Fruit fly (Drosophila melanogaster) ovary, adult (tissue): ENCODE measurements around the gene gl.

Experiments used
- CG17801 ChIP-seq: fragments of 200-800 bp; optimal IDR thresholded peaks from 2 replicates; lab custom pipeline; 2019; ENCODE audit warnings: missing biosample characterization, mild to moderate bottlenecking, missing genetic modification characterization, moderate library complexity; ENCODE audit not compliant: partially characterized antibody

Gene gl

DNA sequence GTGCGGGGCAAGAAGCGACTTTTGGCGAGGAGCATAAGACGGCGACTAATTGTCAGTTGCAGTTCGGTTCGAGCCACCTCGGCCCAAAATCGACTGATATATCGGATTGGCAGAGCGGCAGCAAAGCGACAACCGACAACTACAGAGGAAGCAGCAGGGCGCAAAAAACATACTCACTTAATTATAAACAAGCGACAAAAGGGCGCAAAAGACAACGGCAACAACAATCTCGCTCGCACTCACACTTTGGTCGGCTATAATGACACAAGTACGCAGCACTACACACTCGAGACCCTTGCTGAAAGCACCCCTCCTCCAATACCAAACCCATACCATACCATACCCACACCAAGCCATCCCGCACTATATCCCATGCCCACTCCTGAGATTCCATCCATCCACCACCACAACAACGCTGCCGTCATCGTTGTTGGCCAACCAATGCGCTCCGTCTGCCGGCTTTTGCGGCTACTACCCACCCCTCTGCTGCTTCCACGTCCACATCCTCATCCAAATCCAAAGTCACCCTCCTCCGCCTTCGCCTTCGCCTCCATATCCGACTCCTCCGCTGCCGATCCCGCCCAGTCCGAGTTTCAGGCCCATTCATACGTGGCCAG, at the start of gene gl:
TSS of gene gl (minus strand) at position 51 of the 617 bp plus-strand sequence.
- no peak for TF ChIP-seq CG17801

DNA sequence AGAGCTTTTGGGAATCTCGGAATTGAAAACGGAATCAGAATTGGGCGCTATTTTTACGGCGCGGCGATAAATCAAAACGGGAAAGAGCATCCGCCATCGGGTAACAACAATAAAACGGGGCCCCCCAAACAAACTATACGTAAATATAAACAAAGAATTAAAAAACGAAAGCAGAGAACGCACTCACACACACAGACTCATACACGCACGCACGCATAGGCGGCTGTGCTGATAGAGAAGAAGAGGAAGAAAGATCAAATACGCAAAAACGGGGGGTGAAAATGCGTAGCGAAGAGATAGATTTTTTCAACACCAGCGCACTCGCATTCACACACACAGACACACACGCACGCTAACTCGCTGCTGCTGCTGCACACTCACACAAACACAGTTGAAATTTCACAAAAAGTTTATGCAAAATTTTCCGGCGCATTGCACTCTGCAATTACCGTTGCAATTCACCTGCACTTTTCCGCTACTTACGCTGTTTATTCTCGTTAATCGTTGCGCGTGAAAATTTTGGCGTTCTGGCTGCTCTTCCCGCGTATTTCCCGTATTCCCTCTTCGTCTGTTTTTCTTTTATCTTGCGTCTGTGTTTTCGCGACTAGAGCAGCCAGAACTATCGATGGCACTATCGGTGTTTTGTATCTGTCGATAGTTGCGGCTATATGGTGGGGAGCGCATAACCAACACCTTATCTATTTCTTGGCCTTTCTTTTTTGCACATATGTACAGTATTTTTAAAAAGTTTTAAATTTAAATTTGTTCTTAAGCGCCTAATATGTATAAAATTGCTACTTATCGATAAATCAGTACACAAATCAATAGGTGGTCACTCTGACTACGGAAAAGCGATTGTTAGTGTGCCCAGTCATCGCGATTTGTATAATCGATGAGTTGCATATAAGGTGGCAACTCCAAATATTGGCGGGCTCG, 40.0 kb upstream of the gl start, which contains the start of gene CG31122:
TSS of gene CG31122 (minus strand) at position 596 of the 936 bp plus-strand sequence.
- TF ChIP-seq CG17801 = no peak

DNA sequence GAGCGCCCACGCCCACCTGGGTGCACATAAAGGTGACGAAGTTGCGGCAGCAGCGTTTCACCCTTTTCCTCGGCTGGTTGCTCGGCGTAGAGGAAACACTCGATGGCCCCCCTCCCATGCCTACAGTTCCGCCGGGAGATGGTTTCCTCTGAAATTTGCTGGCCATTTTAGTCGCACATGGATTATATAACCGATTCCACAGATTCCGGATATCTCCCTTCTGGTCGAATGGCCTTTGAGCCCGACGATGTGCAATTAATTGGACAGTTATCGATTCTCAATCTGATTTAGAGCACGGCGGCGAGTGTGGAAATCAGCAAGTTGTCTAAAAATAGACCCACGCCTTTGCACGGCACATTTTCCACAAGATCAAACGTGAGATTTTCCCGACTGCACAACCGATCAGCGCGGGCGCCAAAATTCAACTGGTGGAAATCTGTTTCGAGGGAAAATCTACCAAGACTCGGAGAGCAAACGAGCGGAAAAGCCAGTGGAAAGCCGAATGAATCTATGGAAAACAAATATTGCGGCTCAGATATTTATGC, 38.7 kb upstream of the gl start, which contains the start of gene CG10864:
TSS of gene CG10864 (minus strand) at position 427 of the 545 bp plus-strand sequence.
- TF ChIP-seq CG17801 = no peak

DNA sequence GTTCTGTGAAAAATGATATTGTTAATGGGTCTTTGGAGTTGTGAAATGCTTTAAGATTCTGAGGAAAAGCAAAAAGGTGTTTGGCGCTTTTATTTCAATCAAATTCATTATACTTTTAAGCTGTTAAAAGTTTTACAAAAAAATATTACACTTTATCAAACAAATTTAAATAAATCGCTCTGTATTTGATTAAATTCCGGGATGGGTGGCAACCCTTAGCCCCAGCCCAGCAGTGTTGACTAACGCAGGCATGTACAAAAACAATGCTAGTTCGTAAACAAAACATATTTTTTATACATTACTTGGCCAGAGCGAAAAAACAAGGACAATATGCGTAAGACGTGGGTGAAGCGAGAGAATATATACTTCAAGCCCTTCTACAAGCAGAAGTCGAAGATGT, 32.2 kb upstream of the gl start, which contains the start of gene CG7685:
TSS of gene CG7685 (plus strand) at position 228 of the 400 bp plus-strand sequence.
- peak; percentile 70 for TF ChIP-seq CG17801

DNA sequence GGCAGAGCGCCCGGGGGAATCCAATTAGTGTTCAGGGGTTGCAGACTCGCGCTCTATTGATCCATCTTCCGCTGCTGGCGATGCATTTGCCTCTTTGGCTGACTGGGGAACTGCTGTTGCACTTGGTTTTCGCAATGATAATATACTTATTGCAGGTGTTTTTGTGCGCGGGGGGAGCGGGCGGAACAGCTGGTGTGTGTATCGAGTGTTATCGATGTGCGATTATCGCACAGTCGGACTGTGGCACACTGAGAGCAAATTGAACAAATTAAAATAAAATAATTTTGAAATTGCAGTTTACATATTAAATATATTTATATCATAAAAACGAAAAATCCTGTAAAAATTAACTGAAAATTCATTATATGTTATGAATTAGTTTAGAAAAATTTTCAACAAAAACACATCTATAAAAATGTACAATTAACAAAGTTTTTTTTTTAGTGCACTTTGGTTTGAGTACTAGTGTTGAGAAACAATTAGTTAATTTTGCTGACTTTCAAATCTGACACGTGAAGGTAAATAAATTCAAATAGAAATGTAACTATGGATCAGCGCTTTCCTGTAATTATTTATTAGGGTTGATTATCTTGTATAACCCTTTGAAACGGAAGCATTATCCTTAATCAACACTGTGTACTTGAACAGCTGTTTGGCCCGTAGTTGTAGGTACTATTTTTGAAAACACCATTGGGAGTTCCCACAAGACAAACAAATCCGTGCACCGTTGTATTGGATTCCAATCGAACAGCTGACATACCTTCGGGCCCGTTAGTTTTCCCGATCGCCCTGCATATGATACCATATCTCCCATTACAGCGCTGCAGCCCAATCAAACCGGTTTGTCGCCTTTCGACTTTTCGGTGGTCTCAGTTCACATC, 30.3 kb upstream of the gl start, which contains the start of the genes Wdr37 and koko:
TSS of gene Wdr37 (minus strand) at position 168 of the 881 bp plus-strand sequence.
TSS of gene koko (plus strand) at position 478 of the 881 bp plus-strand sequence.
- TF ChIP-seq CG17801 = peak; percentile 98

DNA sequence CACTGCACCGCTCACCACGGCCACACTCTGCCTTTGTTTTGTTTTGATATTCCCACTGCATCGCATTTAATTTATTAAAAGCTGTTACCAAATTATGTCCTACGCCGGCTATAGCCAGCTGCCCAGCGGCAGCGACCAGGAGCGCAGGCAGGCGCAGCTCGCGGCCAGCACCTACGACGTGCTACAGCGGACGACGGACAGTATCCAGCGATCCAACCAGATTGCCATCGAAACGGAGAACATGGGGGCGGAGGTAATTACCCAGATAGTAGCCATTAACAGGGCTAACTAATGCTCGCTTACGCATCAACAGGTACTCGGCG, 27.1 kb upstream of the gl start:
- TF ChIP-seq CG17801 = no peak

DNA sequence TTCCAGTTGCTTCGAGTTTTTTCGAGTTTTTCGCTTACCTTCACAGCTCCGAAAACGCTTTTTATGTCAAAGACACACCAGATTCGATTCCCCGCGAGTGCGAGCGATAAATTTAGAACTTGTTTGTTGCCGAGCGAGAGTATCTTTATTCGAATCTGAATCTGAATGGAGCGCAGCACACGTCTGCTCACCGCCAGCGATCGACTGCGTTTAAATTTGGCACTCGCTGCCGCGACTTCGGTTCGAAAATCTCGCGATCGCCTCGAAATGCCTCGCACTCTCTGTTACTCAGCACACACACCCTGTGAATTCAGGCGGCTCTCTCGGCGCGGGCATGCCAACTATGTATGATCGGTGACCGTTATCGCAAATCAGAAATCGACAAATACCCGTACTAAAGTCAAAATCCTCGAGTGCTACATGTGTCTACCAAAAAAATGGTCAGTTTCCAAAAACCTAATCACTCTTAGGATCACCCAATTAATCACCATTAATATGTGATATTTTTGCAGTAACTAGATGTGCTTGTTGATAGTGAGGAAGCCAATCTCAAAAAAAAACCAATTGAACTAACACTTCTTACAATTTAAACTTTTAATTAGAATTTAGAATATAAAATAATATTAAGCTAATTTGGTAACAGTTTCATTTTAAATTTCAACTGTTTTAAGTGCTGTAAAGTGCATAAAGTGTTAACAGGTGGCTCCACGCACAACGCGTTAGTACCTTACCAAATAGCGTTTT, 26.6 kb upstream of the gl start, which contains the start of gene Vha100-2:
TSS of gene Vha100-2 (minus strand) at position 216 of the 744 bp plus-strand sequence.
- TF ChIP-seq CG17801 = peak; percentile 53

DNA sequence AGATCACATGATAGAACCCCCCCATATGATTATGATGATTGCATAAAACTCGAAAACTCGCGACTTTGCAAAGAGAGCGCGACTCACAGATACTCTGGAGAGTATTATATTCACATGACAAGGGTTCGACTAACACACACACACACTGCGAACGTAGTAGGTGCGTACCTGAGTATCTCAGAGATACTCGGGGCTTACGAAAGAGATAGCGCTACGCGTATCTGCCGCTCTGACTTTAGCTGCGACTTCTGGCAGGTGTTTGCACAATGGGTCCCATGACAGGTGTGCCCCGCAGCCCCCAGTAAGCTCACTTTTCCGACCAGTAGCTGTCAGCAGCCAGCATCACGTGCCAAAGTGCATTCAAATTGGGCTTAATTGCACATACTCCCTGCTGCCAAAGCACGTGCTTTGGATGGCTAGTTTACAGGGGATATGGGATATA, 25.9 kb upstream of the gl start:
- TF ChIP-seq CG17801 = no peak

DNA sequence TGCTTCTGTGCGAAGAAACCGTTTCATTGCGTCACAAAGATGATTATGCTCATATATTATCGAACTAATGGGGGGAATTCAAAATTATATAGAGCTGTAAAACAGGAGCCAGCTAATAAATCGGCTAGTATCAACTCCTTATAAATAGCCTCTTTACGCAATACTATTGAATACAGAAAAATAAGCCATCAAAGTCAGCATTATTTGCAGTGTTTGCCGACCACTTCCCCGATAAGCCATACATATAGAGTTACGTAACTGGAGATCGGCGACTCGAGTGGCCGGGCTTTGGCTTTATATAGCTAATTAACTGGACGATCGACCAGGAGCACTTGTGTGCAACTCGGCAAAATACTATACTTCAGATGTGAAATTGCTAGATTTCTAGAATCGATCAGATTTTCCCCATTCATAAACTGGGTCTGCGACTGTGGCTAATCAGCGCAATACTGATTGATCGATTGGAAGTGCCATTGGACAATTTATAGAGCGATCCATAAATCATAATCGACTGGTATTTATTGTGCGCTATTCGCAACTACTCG, 25.4 kb upstream of the gl start:
- no peak for TF ChIP-seq CG17801

DNA sequence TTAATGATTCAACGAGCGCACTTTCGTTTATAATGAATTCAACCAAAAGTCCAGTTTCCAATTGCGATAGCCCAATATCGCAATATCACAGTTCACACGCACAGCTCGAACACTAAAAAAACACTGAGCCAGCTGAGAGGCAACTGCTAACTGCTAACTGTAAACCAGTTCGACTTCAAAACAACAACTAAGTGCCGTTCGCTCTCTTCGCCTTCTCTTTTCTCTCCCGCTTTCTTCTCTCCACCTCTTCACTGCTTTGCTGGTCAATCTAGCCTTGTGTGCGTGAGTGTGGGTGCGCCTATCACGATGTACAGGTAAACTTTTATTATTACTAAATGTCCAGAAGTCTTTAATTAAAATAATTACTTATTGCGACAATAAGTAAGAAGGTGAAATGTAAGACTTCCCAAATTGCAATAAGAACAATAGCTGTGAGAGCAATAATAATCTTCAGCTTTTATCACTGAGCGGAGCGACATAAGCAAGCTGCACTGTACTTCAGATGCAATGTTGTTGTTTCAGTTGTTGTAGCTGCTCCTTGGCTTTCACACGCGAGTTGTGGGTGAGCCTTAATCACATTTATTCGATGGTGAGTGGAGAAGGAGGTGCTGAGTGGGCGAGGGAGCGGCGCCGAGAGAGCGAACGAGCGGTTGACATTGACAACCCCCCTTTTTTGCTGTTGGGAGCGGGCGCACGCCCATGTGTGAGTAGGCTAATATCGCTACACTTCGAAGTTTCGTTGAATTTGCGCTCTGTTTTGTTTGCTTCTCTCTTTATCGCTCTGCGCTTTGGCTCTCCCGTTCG, 24.5 kb upstream of the gl start, which contains the start of gene Vti1b:
TSS of gene Vti1b (plus strand) at position 195 of the 804 bp plus-strand sequence.
- peak; percentile 96 for TF ChIP-seq CG17801

DNA sequence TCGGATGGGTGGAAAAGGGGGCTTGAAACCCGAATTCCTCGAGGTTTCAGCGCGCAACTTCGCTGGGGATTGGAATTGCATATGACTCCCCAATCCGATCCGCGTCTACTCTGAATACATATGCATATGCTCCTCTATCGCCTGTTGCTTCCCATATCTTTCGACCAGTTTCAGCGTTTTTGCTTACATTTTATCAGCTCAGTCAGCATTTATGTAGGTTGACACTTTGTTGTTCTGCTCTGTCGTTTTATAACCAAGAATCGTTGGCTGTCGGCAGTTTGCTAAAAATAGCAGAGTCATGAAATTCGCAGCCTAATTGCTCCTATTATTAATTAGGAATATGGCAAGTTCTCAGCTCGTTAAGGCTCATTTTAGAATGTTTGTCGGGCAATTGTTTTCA, 23.2 kb upstream of the gl start:
- TF ChIP-seq CG17801 = no peak

DNA sequence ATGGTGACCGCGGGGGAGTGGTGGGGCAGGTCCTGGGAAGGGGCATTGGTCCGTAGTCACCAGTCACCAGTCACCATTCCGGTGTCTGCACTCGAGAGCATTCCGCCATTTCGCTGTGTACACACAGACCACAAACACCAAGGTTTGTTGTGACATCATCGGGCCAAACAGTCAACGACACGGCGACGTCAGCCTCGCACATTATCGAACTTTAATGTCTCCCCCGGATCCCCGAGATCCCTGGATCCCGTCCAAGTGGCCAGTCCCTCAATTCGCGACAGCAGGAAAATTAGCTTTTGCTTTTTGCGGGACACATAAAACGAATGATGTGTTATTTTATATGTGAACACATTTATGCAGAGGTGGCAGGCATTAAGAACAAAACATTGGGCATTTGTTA, 22.3 kb upstream of the gl start:
- TF ChIP-seq CG17801 = no peak

DNA sequence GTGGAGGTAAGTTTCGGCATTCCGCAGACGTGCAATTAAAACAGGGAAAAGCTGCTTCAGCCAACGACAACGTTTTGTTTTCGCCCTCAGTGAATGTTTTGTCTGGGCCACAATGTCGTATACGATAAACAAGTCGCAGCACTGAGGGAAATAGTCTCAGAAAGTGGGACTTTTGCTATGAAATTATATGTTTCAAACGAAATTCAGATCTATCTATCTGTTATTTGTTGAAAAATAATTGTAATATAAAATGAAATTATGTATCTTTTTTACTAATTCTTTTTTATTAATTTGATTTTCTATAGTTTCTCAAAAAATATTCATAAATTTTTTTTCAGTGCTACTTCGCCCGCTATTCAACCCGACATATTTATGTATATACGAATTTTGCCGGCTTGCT, 20.9 kb upstream of the gl start:
- TF ChIP-seq CG17801 = no peak

DNA sequence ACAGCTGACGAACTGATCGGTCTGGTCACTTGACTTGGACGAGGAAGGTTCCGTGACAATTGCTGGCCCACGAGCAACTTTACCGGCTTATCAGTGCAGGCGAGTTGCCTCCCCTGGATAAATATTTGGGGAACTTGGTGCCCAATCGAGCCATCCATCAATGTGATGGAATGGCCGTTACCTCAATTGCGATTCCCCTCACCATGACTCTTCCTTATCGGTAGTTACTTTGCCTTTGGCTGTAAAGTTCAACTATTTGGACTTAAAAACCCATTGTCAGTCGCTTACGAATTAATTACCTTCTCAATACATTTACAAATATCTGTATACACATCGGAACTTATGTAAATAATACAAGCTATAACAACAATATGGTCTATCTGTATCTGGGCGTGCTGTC, 17.3 kb upstream of the gl start, which contains the start of gene Vha100-4:
TSS of gene Vha100-4 (minus strand) at position 16 of the 400 bp plus-strand sequence.
- no peak for TF ChIP-seq CG17801
